Worm (Caenorhabditis elegans) whole organism, late embryonic: ENCODE measurements around the gene ugt-67.

Source experiments
- C08G9.2 ChIP-seq: sonication (generic microtip); optimal IDR thresholded peaks from 2 replicates; lab custom pipeline; 2016; ENCODE audit warnings: mild to moderate bottlenecking, missing genetic modification characterization, moderate library complexity, missing compliant biosample characterization
- C38D4.7 ChIP-seq: fragments of 200-800 bp; sonication (Bioruptor generic); optimal IDR thresholded peaks from 2 replicates; lab custom pipeline; 2018; ENCODE audit warnings: mild to moderate bottlenecking, missing genetic modification characterization, moderate library complexity, missing compliant biosample characterization
- F13H6.1 ChIP-seq: sonication (generic microtip); optimal IDR thresholded peaks from 2 replicates; lab custom pipeline; 2016; ENCODE audit warnings: missing genetic modification characterization, missing compliant biosample characterization
- K09A11.1 ChIP-seq: sonication (generic microtip); optimal IDR thresholded peaks from 2 replicates; lab custom pipeline; 2017; ENCODE audit warnings: antibody characterized with exemption, mild to moderate bottlenecking, missing genetic modification characterization, missing compliant biosample characterization; ENCODE audit not compliant: insufficient read depth
- T23F11.4 ChIP-seq: fragments of 200-800 bp; sonication (Bioruptor generic); optimal IDR thresholded peaks from 2 replicates; lab custom pipeline; 2018; ENCODE audit warnings: mild to moderate bottlenecking, missing genetic modification characterization, missing compliant biosample characterization
- Y22D7AL.16 ChIP-seq: sonication (generic microtip); optimal IDR thresholded peaks from 2 replicates; lab custom pipeline; 2016; ENCODE audit warnings: missing genetic modification characterization, missing compliant biosample characterization
- ahr-1 ChIP-seq: sonication (generic microtip); optimal IDR thresholded peaks from 2 replicates; lab custom pipeline; 2016; ENCODE audit warnings: missing genetic modification characterization, missing compliant biosample characterization
- ceh-18 ChIP-seq: sonication (generic microtip); optimal IDR thresholded peaks from 2 replicates; lab custom pipeline; 2016; ENCODE audit warnings: missing genetic modification characterization, missing compliant biosample characterization
- ceh-2 ChIP-seq: sonication (generic microtip); optimal IDR thresholded peaks from 2 replicates; lab custom pipeline; 2016; ENCODE audit warnings: missing genotype, missing genetic modification characterization, missing compliant biosample characterization
- ceh-22 ChIP-seq: sonication (generic microtip); optimal IDR thresholded peaks from 2 replicates; lab custom pipeline; 2017; ENCODE audit warnings: missing biosample characterization, missing genetic modification characterization
- ceh-24 ChIP-seq: sonication (generic microtip); optimal IDR thresholded peaks from 2 replicates; lab custom pipeline; 2016; ENCODE audit warnings: mild to moderate bottlenecking, missing genetic modification characterization, missing compliant biosample characterization
- ceh-31 ChIP-seq: sonication (generic microtip); optimal IDR thresholded peaks from 2 replicates; lab custom pipeline; 2016; ENCODE audit warnings: missing genetic modification characterization, missing compliant biosample characterization
- dmd-4 ChIP-seq: sonication (generic microtip); optimal IDR thresholded peaks from 2 replicates; lab custom pipeline; 2016; ENCODE audit warnings: borderline replicate concordance, missing genetic modification characterization, missing compliant biosample characterization
- elt-2 ChIP-seq: sonication (generic microtip); optimal IDR thresholded peaks from 2 replicates; lab custom pipeline; 2016; ENCODE audit warnings: missing genetic modification reagents, missing genetic modification characterization, missing compliant biosample characterization
- ets-4 ChIP-seq: sonication (generic microtip); optimal IDR thresholded peaks from 2 replicates; lab custom pipeline; 2016; ENCODE audit warnings: missing genetic modification characterization, missing compliant biosample characterization
- fax-1 ChIP-seq: sonication (generic microtip); optimal IDR thresholded peaks from 2 replicates; lab custom pipeline; 2016; ENCODE audit warnings: missing genotype, missing genetic modification characterization, missing compliant biosample characterization
- fkh-6 ChIP-seq: sonication (generic microtip); optimal IDR thresholded peaks from 2 replicates; lab custom pipeline; 2016; ENCODE audit warnings: missing genetic modification characterization, missing compliant biosample characterization
- gmeb-2 ChIP-seq: sonication (generic microtip); optimal IDR thresholded peaks from 2 replicates; lab custom pipeline; 2016; ENCODE audit warnings: missing genetic modification characterization, inconsistent platforms, missing compliant biosample characterization
- hlh-8 ChIP-seq: sonication (generic microtip); optimal IDR thresholded peaks from 2 replicates; lab custom pipeline; 2016; ENCODE audit warnings: missing genotype, missing genetic modification characterization, missing compliant biosample characterization
- lin-11 ChIP-seq: fragments of 200-800 bp; sonication (Bioruptor generic); optimal IDR thresholded peaks from 2 replicates; lab custom pipeline; 2018; ENCODE audit warnings: mild to moderate bottlenecking, missing genetic modification characterization, missing compliant biosample characterization
- madf-2 ChIP-seq: sonication (generic microtip); optimal IDR thresholded peaks from 2 replicates; lab custom pipeline; 2017; ENCODE audit warnings: missing genetic modification characterization, missing compliant biosample characterization
- mec-3 ChIP-seq: sonication (generic microtip); optimal IDR thresholded peaks from 2 replicates; lab custom pipeline; 2016; ENCODE audit warnings: borderline replicate concordance, missing genetic modification characterization, missing compliant biosample characterization
- nhr-11 ChIP-seq: fragments of 150-350 bp; optimal IDR thresholded peaks from 2 replicates; lab custom pipeline; 2014; ENCODE audit warnings: missing biosample characterization, missing genetic modification characterization
- nhr-232 ChIP-seq: sonication (generic microtip); optimal IDR thresholded peaks from 2 replicates; lab custom pipeline; 2016; ENCODE audit warnings: missing genetic modification characterization, missing compliant biosample characterization
- npax-4 ChIP-seq: sonication (generic microtip); optimal IDR thresholded peaks from 2 replicates; lab custom pipeline; 2016; ENCODE audit warnings: missing genetic modification characterization, missing compliant biosample characterization
- odd-2 ChIP-seq: sonication (generic microtip); optimal IDR thresholded peaks from 2 replicates; lab custom pipeline; 2017; ENCODE audit warnings: antibody characterized with exemption, mild to moderate bottlenecking, missing genetic modification characterization, missing compliant biosample characterization
- pat-9 ChIP-seq: fragments of 200-800 bp; sonication (Bioruptor generic); optimal IDR thresholded peaks from 2 replicates; lab custom pipeline; 2018; ENCODE audit warnings: mild to moderate bottlenecking, missing genetic modification characterization, moderate library complexity, missing compliant biosample characterization
- pax-1 ChIP-seq: fragments of 150-350 bp; optimal IDR thresholded peaks from 2 replicates; lab custom pipeline; 2014; ENCODE audit warnings: missing biosample characterization, missing genetic modification characterization
- pha-2 ChIP-seq: sonication (generic microtip); optimal IDR thresholded peaks from 2 replicates; lab custom pipeline; 2017; ENCODE audit warnings: mild to moderate bottlenecking, missing genetic modification characterization, missing compliant biosample characterization
- pha-4 ChIP-seq: fragments of 150-350 bp; optimal IDR thresholded peaks from 2 replicates; lab custom pipeline; 2018; ENCODE audit warnings: missing biosample characterization, missing genetic modification reagents, missing genetic modification characterization
- pros-1 ChIP-seq: fragments of 150-350 bp; optimal IDR thresholded peaks from 2 replicates; lab custom pipeline; 2014; ENCODE audit warnings: missing biosample characterization, missing genetic modification reagents, missing genetic modification characterization
- ref-2 ChIP-seq: sonication (generic microtip); optimal IDR thresholded peaks from 2 replicates; lab custom pipeline; 2016; ENCODE audit warnings: missing genetic modification characterization, missing compliant biosample characterization
- sox-2 ChIP-seq: fragments of 200-800 bp; sonication (Bioruptor generic); IDR thresholded peaks from 2 replicates; pipeline ENCODE4 v1.3.6; 2022; ENCODE audit warnings: missing genetic modification reagents, missing genetic modification characterization, missing compliant biosample characterization
- sox-4 ChIP-seq: sonication (generic microtip); optimal IDR thresholded peaks from 2 replicates; lab custom pipeline; 2017; ENCODE audit warnings: mild to moderate bottlenecking, missing genetic modification characterization, inconsistent platforms, missing compliant biosample characterization
- syd-9 ChIP-seq: sonication (generic microtip); optimal IDR thresholded peaks from 2 replicates; lab custom pipeline; 2016; ENCODE audit warnings: mild to moderate bottlenecking, missing genetic modification characterization, moderate library complexity, missing compliant biosample characterization
- ttx-3 ChIP-seq: sonication (generic microtip); optimal IDR thresholded peaks from 2 replicates; lab custom pipeline; 2016; ENCODE audit warnings: missing genetic modification reagents, missing genetic modification characterization, missing compliant biosample characterization
- unc-3 ChIP-seq, 2 experiments: fragments of 200-800 bp in 1 of 2; sonication (Bioruptor generic) in 1 of 2; sonication (generic microtip) in 1 of 2; conservative IDR thresholded peaks in 1 of 2; optimal IDR thresholded peaks in 1 of 2; 2 replicates each; pipeline versions ENCODE4 v1.3.6 to Lab custom; 2016 to 2022; ENCODE audit warnings: missing compliant biosample characterization in 2 of 2, missing genetic modification characterization in 2 of 2, missing genetic modification reagents in 1 of 2
- unc-42 ChIP-seq: sonication (generic microtip); optimal IDR thresholded peaks from 2 replicates; lab custom pipeline; 2016; ENCODE audit warnings: missing genotype, missing genetic modification characterization, missing compliant biosample characterization
- unc-86 ChIP-seq: sonication (generic microtip); optimal IDR thresholded peaks from 2 replicates; lab custom pipeline; 2016; ENCODE audit warnings: missing genetic modification characterization, missing compliant biosample characterization
- zip-5 ChIP-seq: sonication (generic microtip); optimal IDR thresholded peaks from 2 replicates; lab custom pipeline; 2016; ENCODE audit warnings: missing genetic modification characterization, missing compliant biosample characterization

ugt-67 gene

DNA sequence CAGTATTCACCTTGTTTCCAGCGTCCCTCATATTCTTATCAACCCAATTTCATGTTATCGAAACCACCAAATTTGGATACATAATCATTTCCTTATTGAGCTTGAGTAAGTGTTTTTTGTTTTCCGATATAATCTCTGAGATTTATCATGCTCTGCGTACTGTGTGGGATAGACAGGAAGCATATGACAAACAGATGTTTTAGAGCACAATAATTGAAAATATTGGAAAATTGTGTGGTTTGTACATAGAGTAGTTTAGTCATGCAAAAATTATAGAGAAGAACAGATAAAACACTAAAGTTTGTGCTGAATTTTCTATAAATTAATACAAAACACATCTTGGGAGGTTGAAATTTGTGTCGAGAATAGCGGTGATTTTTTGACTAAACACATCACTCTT is 32.5 kb upstream of the ugt-67 start:
- no peak for TF ChIP-seq Y22D7AL.16
- TF ChIP-seq ttx-3 (tag; lab: Kevin White, UChicago): no peak
- TF ChIP-seq unc-42 (tag; lab: Kevin White, UChicago): no peak
- TF ChIP-seq ceh-18 (tag; lab: Kevin White, UChicago): no peak
- TF ChIP-seq npax-4: no peak
- no peak for TF ChIP-seq syd-9
- TF ChIP-seq T23F11.4 (GFP tag; lab: Kevin White, UChicago): no peak
- no peak for TF ChIP-seq gmeb-2

DNA sequence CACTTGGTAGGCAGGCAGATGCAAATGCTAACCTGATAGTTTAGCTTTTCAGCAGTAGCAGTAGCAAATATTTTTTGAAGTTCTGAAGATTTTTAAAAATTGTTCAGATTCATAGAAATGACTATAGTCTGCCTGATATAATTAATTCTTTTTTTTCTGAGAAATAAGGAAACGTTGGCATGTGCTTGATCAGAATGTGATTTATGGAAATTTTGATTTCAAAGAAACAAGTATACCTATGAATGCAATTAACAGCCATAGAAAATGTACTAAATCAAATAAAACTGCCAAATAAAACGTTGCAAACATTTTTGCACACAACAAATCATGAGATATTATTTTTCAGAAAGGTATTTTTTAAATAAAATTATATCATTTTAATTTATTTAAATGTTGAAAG is 30.5 kb upstream of the ugt-67 start:
- TF ChIP-seq Y22D7AL.16 (no peak), madf-2 (tag; lab: Kevin White, UChicago) (no peak), fax-1 (tag; lab: Kevin White, UChicago) (no peak), unc-3 (GFP tag; conservative IDR thresholded peaks at IDR 0.05; lab: Robert Waterston, UW) (no peak), unc-3 (tag; optimal IDR thresholded peaks at IDR 0.05; lab: Kevin White, UChicago) (no peak), nhr-232 (no peak), zip-5 (tag; lab: Kevin White, UChicago) (no peak), ceh-18 (tag; lab: Kevin White, UChicago) (no peak), ceh-22 (tag; lab: Kevin White, UChicago) (no peak), ceh-2 (tag; lab: Kevin White, UChicago) (no peak), pax-1 (no peak), unc-42 (tag; lab: Kevin White, UChicago) (no peak), pros-1 (tag; lab: Kevin White, UChicago) (no peak), ceh-24 (tag; lab: Kevin White, UChicago) (no peak)

ce11 chrV:4871992-4872391 is 29.2 kb upstream of the ugt-67 start, which contains the start of gene srd-33:
srd-33 (plus strand) TSS chrV:4872292.
- TF ChIP-seq gmeb-2: no peak
- no peak for TF ChIP-seq syd-9
- TF ChIP-seq pha-4 (tag; lab: Kevin White, UChicago): no peak
- TF ChIP-seq, all 69 proteins: peak for 0

ce11 chrV:4877587-4877986 is 23.6 kb upstream of the ugt-67 start, which contains the start of gene T19H12.6:
T19H12.6 (minus strand) TSS chrV:4877687.
- TF ChIP-seq C38D4.7 (GFP tag; lab: Kevin White, UChicago) (no peak), pha-2 (tag; lab: Kevin White, UChicago) (no peak), lin-11 (tag; lab: Kevin White, UChicago) (no peak), ceh-2 (tag; lab: Kevin White, UChicago) (no peak), sox-2 (no peak), fkh-6 (tag; lab: Kevin White, UChicago) (no peak)

DNA sequence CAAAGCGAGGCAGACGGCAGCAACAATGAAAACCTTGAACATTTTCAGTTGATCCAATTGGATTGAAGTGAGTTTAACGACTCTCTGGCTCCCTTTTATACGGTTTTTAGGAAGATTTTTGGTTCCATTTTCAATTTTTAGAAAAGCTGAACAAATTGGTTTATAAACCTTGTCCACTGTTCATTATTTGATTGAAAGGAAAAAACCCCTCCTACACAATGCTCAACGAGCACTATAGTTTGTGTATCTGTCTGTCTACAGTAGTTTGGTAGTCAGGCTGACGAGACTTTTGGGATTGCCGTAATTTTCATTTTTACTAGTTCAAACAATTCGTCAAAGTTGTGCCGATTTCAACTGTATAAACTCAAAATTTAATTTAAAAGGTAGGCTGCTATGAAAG is 21.9 kb upstream of the ugt-67 start, which contains the start of gene T19H12.15:
Gene T19H12.15, minus strand, starts transcription at position 101 of the 400 bp plus-strand sequence.
- TF ChIP-seq hlh-8 (tag; lab: Kevin White, UChicago): no peak
- TF ChIP-seq ttx-3 (tag; lab: Kevin White, UChicago): no peak
- no peak for TF ChIP-seq pha-4 (tag; lab: Kevin White, UChicago)
- no peak for TF ChIP-seq C08G9.2 (tag; lab: Kevin White, UChicago)
- TF ChIP-seq dmd-4 (tag; lab: Kevin White, UChicago): no peak
- TF ChIP-seq ref-2 (tag; lab: Kevin White, UChicago): no peak
- no peak for TF ChIP-seq pros-1 (tag; lab: Kevin White, UChicago)
- no peak for TF ChIP-seq sox-4 (tag; lab: Kevin White, UChicago)

ce11 chrV:4881377-4881776 is 19.8 kb upstream of the ugt-67 start, which contains the start of gene str-32:
str-32 (minus strand) TSS chrV:4881477.
- TF ChIP-seq ref-2 (tag; lab: Kevin White, UChicago) (no peak), F13H6.1 (tag; lab: Kevin White, UChicago) (no peak), ahr-1 (tag; lab: Kevin White, UChicago) (no peak), K09A11.1 (tag; lab: Kevin White, UChicago) (no peak), ceh-31 (tag; lab: Kevin White, UChicago) (no peak), ets-4 (tag; lab: Kevin White, UChicago) (no peak), unc-3 (GFP tag; conservative IDR thresholded peaks at IDR 0.05; lab: Robert Waterston, UW) (no peak), unc-3 (tag; optimal IDR thresholded peaks at IDR 0.05; lab: Kevin White, UChicago) (no peak), ceh-22 (tag; lab: Kevin White, UChicago) (no peak), ceh-18 (tag; lab: Kevin White, UChicago) (no peak), zip-5 (tag; lab: Kevin White, UChicago) (no peak), unc-86 (tag; lab: Kevin White, UChicago) (no peak), odd-2 (no peak), nhr-11 (tag; lab: Kevin White, UChicago) (no peak), elt-2 (tag; lab: Kevin White, UChicago) (no peak), sox-4 (tag; lab: Kevin White, UChicago) (no peak), pat-9 (tag; lab: Kevin White, UChicago) (no peak), mec-3 (tag; lab: Kevin White, UChicago) (no peak)
